Fruit fly (Drosophila melanogaster): Measurements from ENCODE around the gene Ir10a.

Gene Ir10a

dm6 chrX:11349780-11350179, 38.8 kb upstream of the Ir10a start, which contains the start of gene NdufV3 (continued):
- TF ChIP-seq CG9215 (GFP tag; IDR thresholded peaks at IDR 0.05), result no peak
- TF ChIP-seq az2 (GFP tag; optimal IDR thresholded peaks at IDR 0.05), result no peak
- no peak for TF ChIP-seq Hmr (GFP tag; optimal IDR thresholded peaks at IDR 0.05)
- peak; percentile 20 for TF ChIP-seq zfh2 (GFP tag; optimal IDR thresholded peaks at IDR 0.05)
- TF ChIP-seq CG6854 (GFP tag; optimal IDR thresholded peaks at IDR 0.05), result no peak
- TF ChIP-seq CG4617 (GFP tag; optimal IDR thresholded peaks at IDR 0.05; ENCODE audit: borderline replicate concordance), result peak; percentile 8
- no peak for TF ChIP-seq TFAM (GFP tag; optimal IDR thresholded peaks at IDR 0.05)
- no peak for TF ChIP-seq bsh (GFP tag; optimal IDR thresholded peaks at IDR 0.05)
- TF ChIP-seq CG33213 (GFP tag; optimal IDR thresholded peaks at IDR 0.05), result no peak
- TF ChIP-seq CG10959 (GFP tag; IDR thresholded peaks at IDR 0.05), result no peak
- TF ChIP-seq schlank (tag; optimal IDR thresholded peaks at IDR 0.05), result no peak
- TF ChIP-seq CG5180 (GFP tag; optimal IDR thresholded peaks at IDR 0.05), result no peak
- no peak for TF ChIP-seq CG18476 (GFP tag; optimal IDR thresholded peaks at IDR 0.05)
- no peak for TF ChIP-seq nerfin-2 (GFP tag; IDR thresholded peaks at IDR 0.05; ENCODE audit: partially characterized antibody)
- no peak for TF ChIP-seq jigr1 (GFP tag; IDR thresholded peaks at IDR 0.05)
- no peak for TF ChIP-seq CrebB (tag; optimal IDR thresholded peaks at IDR 0.05)
- TF ChIP-seq CG12769 (tag; optimal IDR thresholded peaks at IDR 0.05), result peak; percentile 22
- no peak for TF ChIP-seq CG15479 (GFP tag; optimal IDR thresholded peaks at IDR 0.05)
- no peak for TF ChIP-seq CG7839 (tag; optimal IDR thresholded peaks at IDR 0.05)
- TF ChIP-seq Ets65A (GFP tag), result peak; percentile 79
- no peak for TF ChIP-seq twi (tag; optimal IDR thresholded peaks at IDR 0.05)
- no peak for TF ChIP-seq CG4360 (GFP tag; IDR thresholded peaks at IDR 0.05)
- TF ChIP-seq CG10979 (tag; optimal IDR thresholded peaks at IDR 0.05), result no peak
- no peak for TF ChIP-seq Atf6 (GFP tag; IDR thresholded peaks at IDR 0.05)
- no peak for TF ChIP-seq CG1529 (GFP tag; optimal IDR thresholded peaks at IDR 0.05)
- no peak for TF ChIP-seq bbx (GFP tag; IDR thresholded peaks at IDR 0.05; ENCODE audit: partially characterized antibody)
- TF ChIP-seq hkb (optimal IDR thresholded peaks at IDR 0.05), result no peak
- no peak for TF ChIP-seq hkb (GFP tag; IDR thresholded peaks at IDR 0.05)
- TF ChIP-seq CG7357 (GFP tag; IDR thresholded peaks at IDR 0.05), result no peak
- TF ChIP-seq HLH3B (GFP tag; IDR thresholded peaks at IDR 0.05), result no peak
- no peak for TF ChIP-seq CG6272 (GFP tag; IDR thresholded peaks at IDR 0.05)
- no peak for TF ChIP-seq bab2 (GFP tag; optimal IDR thresholded peaks at IDR 0.05)
- no peak for TF ChIP-seq CG3995 (GFP tag; optimal IDR thresholded peaks at IDR 0.05)
- peak in 1 of 2 experiments; percentile 91 for TF ChIP-seq Pdp1 (GFP tag; optimal IDR thresholded peaks at IDR 0.05)
- TF ChIP-seq HHEX (GFP tag; optimal IDR thresholded peaks at IDR 0.05), result no peak
- TF ChIP-seq Stat92E (GFP tag; optimal IDR thresholded peaks at IDR 0.05), result no peak
- no peak for TF ChIP-seq wor (GFP tag; IDR thresholded peaks at IDR 0.05)
- no peak for TF ChIP-seq CG1024 (GFP tag; IDR thresholded peaks at IDR 0.05)
- TF ChIP-seq B-H2 (GFP tag; optimal IDR thresholded peaks at IDR 0.05), result peak; percentile 41
- TF ChIP-seq HmgZ (tag; optimal IDR thresholded peaks at IDR 0.05), result peak; percentile 48
- no peak for TF ChIP-seq Trl (optimal IDR thresholded peaks at IDR 0.05)
- no peak for TF ChIP-seq Trl (GFP tag; optimal IDR thresholded peaks at IDR 0.05)
- TF ChIP-seq Ravus (GFP tag; IDR thresholded peaks at IDR 0.05), result no peak
- TF ChIP-seq Taf1 (GFP tag; IDR thresholded peaks at IDR 0.05), result no peak
- TF ChIP-seq knrl (GFP tag; IDR thresholded peaks at IDR 0.05; ENCODE audit: partially characterized antibody), result no peak
- no peak for TF ChIP-seq jing (GFP tag; optimal IDR thresholded peaks at IDR 0.05)
- peak; percentile 51 for TF ChIP-seq MBD-R2 (GFP tag; IDR thresholded peaks at IDR 0.05)
- no peak for TF ChIP-seq CkIIα-i1 (GFP tag; IDR thresholded peaks at IDR 0.05)
- TF ChIP-seq Oaz (GFP tag; IDR thresholded peaks at IDR 0.05), result no peak
- TF ChIP-seq CG3281 (GFP tag; optimal IDR thresholded peaks at IDR 0.05), result peak; percentile 1
- no peak for TF ChIP-seq hb (GFP tag; IDR thresholded peaks at IDR 0.05; ENCODE audit: partially characterized antibody)
- TF ChIP-seq CG2116 (GFP tag; optimal IDR thresholded peaks at IDR 0.05), result no peak
